Worm (Caenorhabditis elegans) whole organism, early embryonic: ENCODE data around the gene ceh-21.

Experiments
- ama-1 ChIP-seq: fragments of 150-350 bp; optimal IDR thresholded peaks from 2 replicates; lab custom pipeline; 2014
- tra-4 ChIP-seq: sonication (generic microtip); optimal IDR thresholded peaks from 2 replicates; lab custom pipeline; 2017; ENCODE audit warnings: missing genetic modification characterization, missing compliant biosample characterization

ce11 chrX:1829937-1830336 lies 22.6 kb downstream of the ceh-21 start, which contains the start of gene C14E2.6:
- TF ChIP-seq tra-4 (tag; lab: Kevin White, UChicago): no peak
- TF ChIP-seq ama-1 (lab: Kevin White, UChicago): no peak
